Fruit fly (Drosophila melanogaster) whole organism, embryonic: Measurements from ENCODE around the gene Sf3b3.
A peak's percentile ranks its signal among the peaks of the same experiment; 100 is the strongest.

Experiments
- Adf1 ChIP-seq: fragments of 200-800 bp; sonication (Bioruptor generic); IDR thresholded peaks from 2 replicates; pipeline ENCODE4 v1.3.6; 2022; ENCODE audit warnings: missing biosample characterization, missing genetic modification characterization
- Bdp1 ChIP-seq: fragments of 200-800 bp; sonication (Bioruptor generic); optimal IDR thresholded peaks from 3 replicates; lab custom pipeline; 2016; ENCODE audit warnings: missing biosample characterization, missing genetic modification characterization
- Bteb2 ChIP-seq: fragments of 200-800 bp; sonication (Bioruptor generic); optimal IDR thresholded peaks from 2 replicates; lab custom pipeline; 2016; ENCODE audit warnings: missing biosample characterization, missing genetic modification characterization
- CG12104 ChIP-seq: fragments of 200-800 bp; sonication (Bioruptor generic); optimal IDR thresholded peaks from 3 replicates; lab custom pipeline; 2016; ENCODE audit warnings: missing biosample characterization, missing genetic modification characterization
- CG1233 ChIP-seq: fragments of 200-800 bp; sonication (Bioruptor generic); optimal IDR thresholded peaks from 4 replicates; lab custom pipeline; 2018; ENCODE audit warnings: missing biosample characterization, mild to moderate bottlenecking, missing genetic modification characterization
- CG13296 ChIP-seq: fragments of 200-800 bp; sonication (Bioruptor generic); optimal IDR thresholded peaks from 3 replicates; lab custom pipeline; 2018; ENCODE audit warnings: missing biosample characterization, mild to moderate bottlenecking, missing genetic modification characterization
- CG15696 ChIP-seq: fragments of 200-800 bp; sonication (Bioruptor generic); optimal IDR thresholded peaks from 2 replicates; lab custom pipeline; 2019; ENCODE audit warnings: missing biosample characterization, mild to moderate bottlenecking, missing genetic modification characterization, moderate library complexity
- CG1602 ChIP-seq: fragments of 200-800 bp; sonication (Bioruptor generic); optimal IDR thresholded peaks from 3 replicates; lab custom pipeline; 2016; ENCODE audit warnings: missing biosample characterization, missing genetic modification characterization
- CG16779 ChIP-seq: fragments of 200-800 bp; sonication (Bioruptor generic); IDR thresholded peaks from 2 replicates; pipeline ENCODE4 v1.3.6; 2022; ENCODE audit warnings: missing biosample characterization, missing genetic modification characterization
- CG16863 ChIP-seq: fragments of 200-800 bp; sonication (Bioruptor generic); optimal IDR thresholded peaks from 3 replicates; lab custom pipeline; 2016; ENCODE audit warnings: missing biosample characterization, missing genetic modification characterization
- CG17186 ChIP-seq: fragments of 200-800 bp; sonication (Bioruptor generic); optimal IDR thresholded peaks from 3 replicates; lab custom pipeline; 2017; ENCODE audit warnings: missing biosample characterization, missing genetic modification reagents, missing genetic modification characterization
- CG17361 ChIP-seq: fragments of 200-800 bp; sonication (Bioruptor generic); IDR thresholded peaks from 3 replicates; pipeline ENCODE4 v1.3.6; 2022; ENCODE audit warnings: missing biosample characterization, missing genetic modification characterization
- CG18476 ChIP-seq: fragments of 200-800 bp; sonication (Bioruptor generic); optimal IDR thresholded peaks from 2 replicates; lab custom pipeline; 2016; ENCODE audit warnings: missing biosample characterization, mild to moderate bottlenecking, missing genetic modification characterization
- CG31224 ChIP-seq: fragments of 200-800 bp; sonication (Bioruptor generic); IDR thresholded peaks from 2 replicates; pipeline ENCODE4 v1.3.6; 2022; ENCODE audit warnings: missing biosample characterization, missing genetic modification characterization
- CG31441 ChIP-seq: fragments of 200-800 bp; sonication (Bioruptor generic); IDR thresholded peaks from 2 replicates; pipeline ENCODE4 v1.3.6; 2022; ENCODE audit warnings: missing biosample characterization, missing genetic modification characterization
- CG33213 ChIP-seq: fragments of 200-800 bp; sonication (Bioruptor generic); optimal IDR thresholded peaks from 3 replicates; lab custom pipeline; 2016; ENCODE audit warnings: missing biosample characterization, missing genetic modification characterization
- CG4424 ChIP-seq: fragments of 200-800 bp; sonication (Bioruptor generic); optimal IDR thresholded peaks from 3 replicates; lab custom pipeline; 2016; ENCODE audit warnings: missing biosample characterization, missing genetic modification characterization
- CG4730 ChIP-seq: fragments of 200-800 bp; sonication (Bioruptor generic); IDR thresholded peaks from 2 replicates; pipeline ENCODE4 v1.3.6; 2022; ENCODE audit warnings: missing biosample characterization, missing genetic modification characterization
- CG5245 ChIP-seq: fragments of 200-800 bp; sonication (Bioruptor generic); optimal IDR thresholded peaks from 3 replicates; lab custom pipeline; 2016; ENCODE audit warnings: missing biosample characterization, missing genetic modification characterization
- CG5953 ChIP-seq: fragments of 200-800 bp; sonication (Bioruptor generic); IDR thresholded peaks from 2 replicates; pipeline ENCODE4 v1.3.6; 2022; ENCODE audit warnings: missing biosample characterization, missing genetic modification characterization
- CTCF ChIP-seq: fragments of 200-800 bp; sonication (Bioruptor generic); optimal IDR thresholded peaks from 2 replicates; lab custom pipeline; 2017; ENCODE audit warnings: missing biosample characterization, mild to moderate bottlenecking, missing genetic modification characterization, moderate library complexity
- CkIIα-i1 ChIP-seq: fragments of 200-800 bp; sonication (Bioruptor generic); IDR thresholded peaks from 2 replicates; pipeline ENCODE4 v1.3.6; 2022; ENCODE audit warnings: missing biosample characterization, missing genetic modification characterization
- Dek ChIP-seq: fragments of 200-800 bp; sonication (Bioruptor generic); optimal IDR thresholded peaks from 3 replicates; lab custom pipeline; 2019; ENCODE audit warnings: missing biosample characterization, mild to moderate bottlenecking, missing genetic modification characterization, moderate library complexity
- Drgx ChIP-seq: fragments of 200-800 bp; sonication (Bioruptor generic); IDR thresholded peaks from 2 replicates; pipeline ENCODE4 v1.3.6; 2022; ENCODE audit warnings: missing biosample characterization, missing genetic modification characterization
- HmgD ChIP-seq: fragments of 200-800 bp; sonication (Bioruptor generic); optimal IDR thresholded peaks from 3 replicates; lab custom pipeline; 2016; ENCODE audit warnings: missing biosample characterization, missing genetic modification characterization
- Mrtf ChIP-seq: fragments of 200-800 bp; sonication (Bioruptor generic); IDR thresholded peaks from 3 replicates; pipeline ENCODE4 v1.3.6; 2022; ENCODE audit warnings: missing biosample characterization, missing genetic modification characterization
- Rx ChIP-seq: fragments of 200-800 bp; sonication (Bioruptor generic); IDR thresholded peaks from 2 replicates; pipeline ENCODE4 v1.3.6; 2022; ENCODE audit warnings: missing biosample characterization, missing genetic modification characterization
- Stat92E ChIP-seq, 3 experiments: fragments of >200 bp in 2 of 3; fragments of 200-800 bp in 1 of 3; sonication (Bioruptor generic) in 1 of 3; optimal IDR thresholded peaks; 2 replicates each; lab custom pipeline; 2017 to 2019; ENCODE audit warnings: missing biosample characterization in 3 of 3, missing genetic modification characterization in 3 of 3, mild to moderate bottlenecking in 1 of 3, moderate library complexity in 1 of 3
- Tbp ChIP-seq: fragments of >200 bp; optimal IDR thresholded peaks from 2 replicates; lab custom pipeline; 2018; ENCODE audit warnings: missing biosample characterization, missing genetic modification characterization
- aop ChIP-seq: fragments of 200-800 bp; sonication (Bioruptor generic); IDR thresholded peaks from 2 replicates; pipeline ENCODE4 v1.3.6; 2022; ENCODE audit warnings: missing biosample characterization, missing genetic modification characterization
- ash1 ChIP-seq: fragments of 200-800 bp; sonication (Bioruptor generic); optimal IDR thresholded peaks from 2 replicates; lab custom pipeline; 2018; ENCODE audit warnings: missing biosample characterization, mild to moderate bottlenecking, missing genetic modification characterization
- cwo ChIP-seq: fragments of 200-800 bp; sonication (Bioruptor generic); optimal IDR thresholded peaks from 3 replicates; lab custom pipeline; 2017; ENCODE audit warnings: missing biosample characterization, missing genetic modification characterization, mild to moderate bottlenecking, moderate library complexity, missing genetic modification reagents
- ems ChIP-seq: fragments of 200-800 bp; sonication (Bioruptor generic); optimal IDR thresholded peaks from 3 replicates; lab custom pipeline; 2016; ENCODE audit warnings: missing biosample characterization, missing genetic modification characterization
- esg ChIP-seq: fragments of 200-800 bp; sonication (Bioruptor generic); conservative IDR thresholded peaks from 2 replicates; pipeline ENCODE4 v1.3.6; 2022; ENCODE audit warnings: missing biosample characterization, missing genetic modification characterization
- fd102C ChIP-seq: fragments of 200-800 bp; sonication (Bioruptor generic); optimal IDR thresholded peaks from 2 replicates; lab custom pipeline; 2018; ENCODE audit warnings: missing biosample characterization, mild to moderate bottlenecking, missing genetic modification characterization, moderate library complexity
- ftz-f1 ChIP-seq: fragments of 200-800 bp; sonication (Bioruptor generic); optimal IDR thresholded peaks from 2 replicates; lab custom pipeline; 2016; ENCODE audit warnings: missing biosample characterization, missing genetic modification characterization
- gt ChIP-seq: fragments of 200-800 bp; sonication (Bioruptor generic); IDR thresholded peaks from 2 replicates; pipeline ENCODE4 v1.3.6; 2022; ENCODE audit warnings: missing biosample characterization, missing genetic modification characterization
- ken ChIP-seq: fragments of 200-800 bp; sonication (Bioruptor generic); IDR thresholded peaks from 3 replicates; pipeline ENCODE4 v1.3.6; 2022; ENCODE audit warnings: missing biosample characterization, missing genetic modification characterization
- klu ChIP-seq: fragments of 200-800 bp; sonication (Bioruptor generic); IDR thresholded peaks from 2 replicates; pipeline ENCODE4 v1.3.6; 2022; ENCODE audit warnings: missing biosample characterization, missing genetic modification characterization
- lola ChIP-seq, 3 experiments: fragments of >200 bp in 2 of 3; fragments of 200-800 bp in 1 of 3; sonication (Bioruptor generic) in 1 of 3; optimal IDR thresholded peaks; 2 replicates each; lab custom pipeline; 2017 to 2019; ENCODE audit warnings: missing biosample characterization in 3 of 3, missing genetic modification characterization in 3 of 3, mild to moderate bottlenecking in 1 of 3, moderate library complexity in 1 of 3
- nau ChIP-seq: fragments of 200-800 bp; sonication (Bioruptor generic); optimal IDR thresholded peaks from 3 replicates; lab custom pipeline; 2017; ENCODE audit warnings: missing biosample characterization, mild to moderate bottlenecking, missing genetic modification characterization, missing genetic modification reagents
- nerfin-1 ChIP-seq: fragments of 200-800 bp; sonication (Bioruptor generic); optimal IDR thresholded peaks from 3 replicates; lab custom pipeline; 2019; ENCODE audit warnings: missing biosample characterization, mild to moderate bottlenecking, missing genetic modification characterization, moderate library complexity
- nmo ChIP-seq: fragments of 200-800 bp; sonication (Bioruptor generic); optimal IDR thresholded peaks from 2 replicates; lab custom pipeline; 2018; ENCODE audit warnings: missing biosample characterization, mild to moderate bottlenecking, missing genetic modification characterization, moderate library complexity
- p53 ChIP-seq: fragments of 200-800 bp; sonication (Bioruptor generic); optimal IDR thresholded peaks from 2 replicates; lab custom pipeline; 2016; ENCODE audit warnings: missing biosample characterization, missing genetic modification characterization
- phol ChIP-seq: fragments of 200-800 bp; sonication (Bioruptor generic); optimal IDR thresholded peaks from 3 replicates; lab custom pipeline; 2018; ENCODE audit warnings: missing biosample characterization, mild to moderate bottlenecking, missing genetic modification characterization, moderate library complexity
- repo ChIP-seq: fragments of 200-800 bp; sonication (Bioruptor generic); optimal IDR thresholded peaks from 2 replicates; lab custom pipeline; 2016; ENCODE audit warnings: missing biosample characterization, missing genetic modification characterization
- ro ChIP-seq: fragments of 200-800 bp; sonication (Bioruptor generic); IDR thresholded peaks from 2 replicates; pipeline ENCODE4 v1.3.6; 2022; ENCODE audit warnings: missing biosample characterization, missing genetic modification characterization
- tio ChIP-seq: fragments of 200-800 bp; sonication (Bioruptor generic); optimal IDR thresholded peaks from 2 replicates; lab custom pipeline; 2017; ENCODE audit warnings: missing biosample characterization, missing genetic modification characterization, inconsistent platforms
- vfl ChIP-seq: fragments of 200-800 bp; sonication (Bioruptor generic); optimal IDR thresholded peaks from 2 replicates; lab custom pipeline; 2016; ENCODE audit warnings: missing biosample characterization, missing genetic modification characterization
- wdn ChIP-seq: fragments of 200-800 bp; sonication (Bioruptor generic); IDR thresholded peaks from 2 replicates; pipeline ENCODE4 v1.3.6; 2022; ENCODE audit warnings: missing biosample characterization, missing genetic modification characterization
- zfh1 ChIP-seq: fragments of 200-800 bp; sonication (Bioruptor generic); IDR thresholded peaks from 3 replicates; pipeline ENCODE4 v1.3.6; 2022; ENCODE audit warnings: missing biosample characterization, missing genetic modification characterization

Gene Sf3b3

dm6 chr3L:819297-819886 is 13.8 kb downstream of the Sf3b3 start (continued):
- TF ChIP-seq CG18476 (GFP tag; lab: Kevin White, UChicago) = peak; percentile 76
- peak; percentile 79 for TF ChIP-seq CG1233 (GFP tag; lab: Kevin White, UChicago)
- peak; percentile 78 for TF ChIP-seq gt
- peak; percentile 67 for TF ChIP-seq Bteb2 (GFP tag; lab: Kevin White, UChicago)
- peak; percentile 88 for TF ChIP-seq CG33213 (GFP tag; lab: Kevin White, UChicago)
- peak; percentile 54 for TF ChIP-seq Adf1 (GFP tag; lab: Robert Waterston, UW)
- TF ChIP-seq nmo = peak; percentile 83
- peak; percentile 97 for TF ChIP-seq ken (GFP tag; lab: Robert Waterston, UW)
- TF ChIP-seq wdn (GFP tag; lab: Robert Waterston, UW) = peak; percentile 81
- peak; percentile 70 for TF ChIP-seq Drgx (GFP tag; lab: Robert Waterston, UW)
- TF ChIP-seq CG31224 (GFP tag; lab: Robert Waterston, UW) = peak; percentile 83
- TF ChIP-seq ash1 = peak; percentile 42
- peak; percentile 84 for TF ChIP-seq repo
- TF ChIP-seq nau = peak; percentile 64
- peak; percentile 90 for TF ChIP-seq CG16779
- TF ChIP-seq HmgD (GFP tag; lab: Kevin White, UChicago) = peak; percentile 30
- no peak for TF ChIP-seq fd102C (GFP tag; lab: Kevin White, UChicago)
- peak; percentile 84 for TF ChIP-seq cwo
- TF ChIP-seq phol (tag; lab: Kevin White, UChicago) = peak; percentile 80
- peak; percentile 91 for TF ChIP-seq CG4730 (GFP tag; lab: Robert Waterston, UW)
- peak; percentile 85 for TF ChIP-seq CG16863 (GFP tag; lab: Kevin White, UChicago)
- TF ChIP-seq nerfin-1 (tag; lab: Kevin White, UChicago) = peak; percentile 71
- peak; percentile 88 for TF ChIP-seq CG5245 (GFP tag; lab: Kevin White, UChicago)
- TF ChIP-seq ems (GFP tag; lab: Kevin White, UChicago) = peak; percentile 87
- peak; percentile 87 for TF ChIP-seq CG13296 (GFP tag; lab: Kevin White, UChicago)
- peak; percentile 73 for TF ChIP-seq CG17361 (GFP tag; lab: Robert Waterston, UW)
- peak; percentile 92 for TF ChIP-seq Rx (GFP tag; lab: Robert Waterston, UW)
- TF ChIP-seq Tbp (GFP tag; lab: Kevin White, UChicago) = no peak
- TF ChIP-seq tio (GFP tag; lab: Kevin White, UChicago) = peak; percentile 75
- TF ChIP-seq CTCF (GFP tag; lab: Kevin White, UChicago) = no peak
- TF ChIP-seq ro (GFP tag; lab: Robert Waterston, UW) = peak; percentile 71
- TF ChIP-seq vfl (GFP tag; lab: Kevin White, UChicago) = peak; percentile 80
- TF ChIP-seq CG12104 = peak; percentile 74
- TF ChIP-seq Dek = peak; percentile 89
- peak; percentile 95 for TF ChIP-seq CG5953 (GFP tag; lab: Robert Waterston, UW)
- TF ChIP-seq zfh1 (GFP tag; lab: Robert Waterston, UW) = peak; percentile 94
- peak; percentile 92 for TF ChIP-seq esg (GFP tag; lab: Robert Waterston, UW)
- no peak for TF ChIP-seq Stat92E (GFP tag; optimal IDR thresholded peaks at IDR 0.05; lab: Kevin White, UChicago)
- peak; percentile 93 for TF ChIP-seq Mrtf (GFP tag; lab: Robert Waterston, UW)
- peak in 1 of 3 experiments; percentile 59 for TF ChIP-seq lola (GFP tag; optimal IDR thresholded peaks at IDR 0.05; lab: Kevin White, UChicago)
- peak; percentile 27 for TF ChIP-seq CG15696 (tag; lab: Kevin White, UChicago)
- peak; percentile 67 for TF ChIP-seq p53 (GFP tag; lab: Kevin White, UChicago)
- peak; percentile 77 for TF ChIP-seq ftz-f1 (GFP tag; lab: Kevin White, UChicago)
- no peak for TF ChIP-seq CkIIα-i1 (GFP tag; lab: Robert Waterston, UW)
- TF ChIP-seq CG17186 (GFP tag; lab: Kevin White, UChicago) = peak; percentile 8
- peak; percentile 78 for TF ChIP-seq CG1602 (GFP tag; lab: Kevin White, UChicago)
- TF ChIP-seq klu (GFP tag; lab: Robert Waterston, UW) = peak; percentile 83
- TF ChIP-seq CG31441 = peak; percentile 75
- TF ChIP-seq aop (GFP tag; lab: Robert Waterston, UW) = peak; percentile 90
- TF ChIP-seq CG4424 (GFP tag; lab: Kevin White, UChicago) = peak; percentile 82
- TF ChIP-seq Bdp1 (GFP tag; lab: Kevin White, UChicago) = peak; percentile 62
